Fruit fly (Drosophila melanogaster): ENCODE data around the gene KP78a.

Gene KP78a

dm6 chr3R:11352912-11353838 is at the start of gene KP78a, which contains the start of gene KP78b:
KP78a (minus strand) TSS chr3R:11353131.
KP78b (minus strand) TSS chr3R:11353131.
- TF ChIP-seq CG8478 (optimal IDR thresholded peaks at IDR 0.05): no peak
- no peak for TF ChIP-seq CTCF (optimal IDR thresholded peaks at IDR 0.05)

DNA sequence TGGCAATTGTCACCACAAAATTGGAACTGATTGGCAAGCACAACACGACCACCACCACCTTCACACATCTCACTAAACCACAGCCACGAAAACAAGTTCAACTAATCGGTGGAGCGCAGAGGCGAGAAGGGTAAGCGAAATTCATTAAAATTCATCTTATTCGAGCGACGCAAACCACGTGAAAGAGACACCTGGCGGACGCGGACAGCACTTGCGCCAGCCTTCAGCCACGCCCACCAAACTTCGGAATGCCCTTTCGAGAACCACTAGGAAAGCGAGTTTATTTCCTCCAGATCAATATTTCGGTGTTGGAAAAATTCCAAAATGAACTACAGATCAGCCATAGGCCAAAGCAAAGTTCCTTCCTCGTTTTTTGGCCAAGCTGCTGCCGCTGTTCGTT is 42.6 kb upstream of the KP78a start:
- peak; percentile 65 to 74 for TF ChIP-seq CTCF (optimal IDR thresholded peaks at IDR 0.05)
- TF ChIP-seq CG8478 (optimal IDR thresholded peaks at IDR 0.05): no peak

DNA sequence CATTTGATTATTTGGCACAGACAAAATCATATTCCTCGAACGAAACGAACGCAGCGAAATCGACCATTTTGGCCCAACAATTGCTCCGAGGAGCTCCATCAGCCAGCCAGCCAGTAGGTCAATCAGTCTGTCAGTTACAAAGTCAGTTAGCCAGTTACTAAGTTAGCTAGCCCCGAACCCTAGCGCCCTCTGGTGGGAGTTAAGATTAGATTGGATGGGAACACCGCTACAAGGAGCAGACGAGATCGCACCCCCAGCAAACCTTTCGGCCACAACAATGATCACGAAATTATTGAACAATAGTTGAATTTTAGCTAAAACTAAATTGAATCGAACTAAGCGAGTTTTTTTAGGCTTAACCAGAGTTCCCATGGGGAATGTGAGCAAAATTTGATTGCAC is 41.0 kb upstream of the KP78a start:
- TF ChIP-seq CG8478 (optimal IDR thresholded peaks at IDR 0.05): no peak
- peak; percentile 83 to 86 for TF ChIP-seq CTCF (optimal IDR thresholded peaks at IDR 0.05)

DNA sequence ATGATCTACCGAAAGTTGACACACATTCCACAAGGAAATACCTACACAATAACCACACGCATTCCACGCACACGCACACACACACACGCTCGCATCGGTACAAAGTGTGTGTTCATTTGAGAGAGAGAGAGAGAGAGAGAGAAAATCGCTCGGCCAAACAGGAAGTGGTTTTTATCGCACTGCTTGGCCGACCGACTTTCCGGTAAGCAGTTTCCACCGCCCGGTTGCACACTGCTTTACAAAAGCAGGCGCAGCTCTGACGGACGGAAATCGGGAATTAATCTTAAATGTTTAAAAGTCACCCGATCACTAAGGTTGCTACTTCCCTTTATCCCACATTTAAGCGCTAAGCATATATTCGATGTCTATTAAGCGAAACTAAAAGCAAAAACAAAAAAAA is 39.9 kb upstream of the KP78a start:
- TF ChIP-seq CTCF (optimal IDR thresholded peaks at IDR 0.05): peak; percentile 52 to 54
- TF ChIP-seq CG8478 (optimal IDR thresholded peaks at IDR 0.05): no peak

DNA sequence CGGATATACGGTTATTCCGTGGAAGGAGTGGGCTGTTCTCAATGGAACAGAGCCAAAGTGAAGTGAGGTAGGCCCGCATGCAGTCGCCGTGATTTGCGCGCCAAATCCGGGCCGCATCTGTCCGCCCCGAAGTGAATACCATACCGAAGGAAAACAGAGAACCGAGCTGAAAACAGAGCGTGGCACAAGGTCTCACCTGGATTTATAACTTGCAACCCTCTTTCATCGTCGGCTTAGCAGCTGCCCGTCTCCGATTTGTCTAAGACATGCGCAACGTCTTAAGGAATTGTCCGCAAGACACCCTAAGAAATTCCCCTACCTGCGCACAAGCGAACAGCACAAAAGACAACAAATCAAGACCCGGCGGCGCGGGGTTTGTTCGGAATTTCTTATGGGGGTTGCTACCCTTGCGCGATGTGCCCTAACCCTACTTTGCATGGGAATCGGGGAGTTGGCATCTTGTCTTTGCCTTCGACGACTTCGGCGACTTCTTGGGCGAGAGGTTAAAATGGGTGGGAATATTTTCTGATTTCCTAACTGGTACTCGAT is 25.7 kb upstream of the KP78a start:
- TF ChIP-seq CTCF (optimal IDR thresholded peaks at IDR 0.05): no peak
- TF ChIP-seq CG8478 (optimal IDR thresholded peaks at IDR 0.05): no peak

- TF ChIP-seq CG8478 (optimal IDR thresholded peaks at IDR 0.05) (no peak), CTCF (optimal IDR thresholded peaks at IDR 0.05) (no peak)
These were observed 22.2 kb upstream of the KP78a start for dm6 chr3R:11375142-11375541.

- no peak for TF ChIP-seq CG8478 (optimal IDR thresholded peaks at IDR 0.05)
- no peak for TF ChIP-seq CTCF (optimal IDR thresholded peaks at IDR 0.05)
These were observed 19.4 kb upstream of the KP78a start for dm6 chr3R:11372053-11373016.

DNA sequence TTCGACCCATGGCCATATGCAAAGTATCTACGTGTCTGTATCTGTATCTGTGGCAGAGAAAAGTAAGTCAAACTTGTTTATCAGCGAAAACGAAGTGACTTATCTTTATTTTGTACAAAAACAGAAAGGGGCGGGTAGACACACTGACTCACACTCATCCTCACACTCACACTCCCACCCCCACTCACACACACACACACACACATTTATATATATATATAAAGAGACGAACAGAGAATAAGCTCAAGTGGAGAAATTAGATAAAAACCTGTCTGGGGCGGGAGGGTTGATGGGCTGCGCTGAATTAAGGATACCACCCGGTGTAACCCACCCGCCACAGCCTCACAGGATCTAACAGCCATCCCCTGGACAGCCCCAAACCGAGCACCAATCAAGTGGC is 17.9 kb upstream of the KP78a start:
- TF ChIP-seq CTCF (optimal IDR thresholded peaks at IDR 0.05) (no peak), CG8478 (optimal IDR thresholded peaks at IDR 0.05) (no peak)

dm6 chr3R:11370333-11370732 is 17.4 kb upstream of the KP78a start:
- TF ChIP-seq CG8478 (optimal IDR thresholded peaks at IDR 0.05) (no peak), CTCF (optimal IDR thresholded peaks at IDR 0.05) (no peak)

DNA sequence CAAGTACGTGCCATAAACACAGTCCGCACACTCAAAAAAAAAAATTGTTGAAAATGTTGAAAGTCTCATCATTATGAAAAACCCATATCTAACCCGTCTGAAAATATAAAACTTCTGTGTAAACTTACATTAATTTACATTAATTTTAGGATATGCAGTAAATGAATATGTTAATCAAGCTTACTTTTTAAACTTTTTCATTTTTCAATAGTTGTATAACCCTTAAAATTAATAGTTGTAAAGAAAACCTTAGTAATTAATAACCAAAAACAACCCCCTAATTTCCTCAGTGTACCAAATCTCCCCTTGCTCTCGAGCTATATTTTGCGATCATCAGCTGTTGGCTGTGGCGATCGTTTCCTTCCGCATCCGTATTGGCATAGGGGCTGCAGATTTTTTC is 15.8 kb upstream of the KP78a start:
- no peak for TF ChIP-seq CTCF (optimal IDR thresholded peaks at IDR 0.05)

- TF ChIP-seq CTCF (optimal IDR thresholded peaks at IDR 0.05) (no peak), CG8478 (optimal IDR thresholded peaks at IDR 0.05) (no peak)
These were observed 13.4 kb upstream of the KP78a start for dm6 chr3R:11366315-11366714.

- TF ChIP-seq CTCF (optimal IDR thresholded peaks at IDR 0.05): no peak
- TF ChIP-seq CG8478 (optimal IDR thresholded peaks at IDR 0.05): no peak
These were observed 10.6 kb upstream of the KP78a start for dm6 chr3R:11363577-11363976.

- TF ChIP-seq CTCF (optimal IDR thresholded peaks at IDR 0.05) (no peak), CG8478 (optimal IDR thresholded peaks at IDR 0.05) (no peak)
These were observed 9.0 kb upstream of the KP78a start for dm6 chr3R:11361906-11362305.

DNA sequence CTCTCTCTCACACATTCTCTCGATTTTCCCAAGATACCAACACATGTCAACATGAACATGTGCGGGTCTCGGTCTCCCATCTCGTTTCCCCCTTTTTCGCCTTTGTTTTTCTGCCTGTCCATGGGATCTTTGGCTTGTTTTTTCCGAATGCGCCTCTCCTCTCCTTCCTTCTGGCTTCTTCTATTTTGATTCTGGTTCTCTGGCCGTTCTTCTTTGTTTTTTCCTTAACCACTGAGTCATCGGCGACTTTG is 524 bp downstream of the KP78a start:
- TF ChIP-seq CG8478 (optimal IDR thresholded peaks at IDR 0.05) (no peak), CTCF (optimal IDR thresholded peaks at IDR 0.05) (no peak)

dm6 chr3R:11351721-11352481 is 1.0 kb downstream of the KP78a start:
- TF ChIP-seq CG8478 (optimal IDR thresholded peaks at IDR 0.05) (no peak), CTCF (optimal IDR thresholded peaks at IDR 0.05) (no peak)
